Worm (Caenorhabditis elegans): ENCODE data around the gene C07G1.7.

Gene C07G1.7

DNA sequence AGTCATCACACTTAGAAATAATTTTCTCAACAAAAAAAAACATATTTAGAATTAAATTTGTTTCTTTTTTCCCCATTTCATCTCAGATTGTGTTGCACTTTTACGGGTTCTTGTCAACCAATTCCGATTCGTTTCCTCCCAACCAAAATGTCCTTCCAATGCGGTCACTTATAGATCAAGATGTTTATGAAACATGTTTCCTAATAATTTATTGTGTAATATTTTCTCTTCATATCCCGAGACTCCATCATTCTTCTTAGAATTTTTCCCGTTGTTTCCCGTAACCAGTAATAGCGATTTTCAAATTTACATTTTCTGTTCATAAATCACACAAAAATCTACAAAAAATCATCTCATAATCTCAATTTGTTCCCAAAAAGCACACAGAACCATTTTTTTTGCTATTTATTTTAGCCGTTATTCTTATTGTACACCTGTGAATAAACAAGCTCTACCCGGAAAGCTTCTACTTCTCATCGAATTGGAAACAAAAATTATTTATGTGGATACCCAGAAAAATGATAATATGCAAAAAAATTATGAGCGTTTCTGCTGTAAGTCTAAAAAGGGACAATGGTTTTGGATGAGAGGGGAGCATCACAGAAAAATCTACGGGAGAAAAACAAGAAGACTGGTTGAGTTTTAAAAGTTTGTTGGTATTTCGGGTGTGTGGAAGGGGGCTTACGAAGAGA, 23.1 kb downstream of the C07G1.7 start (continued):
- TF ChIP-seq him-1 (tag; optimal IDR thresholded peaks at IDR 0.05) (peak; percentile 100), B0019.2 (GFP tag; conservative IDR thresholded peaks at IDR 0.05) (no peak), F33H1.4 (GFP tag; IDR thresholded peaks at IDR 0.05) (no peak), F52B5.7 (tag; optimal IDR thresholded peaks at IDR 0.05) (no peak), ZK185.1 (tag; optimal IDR thresholded peaks at IDR 0.05; ENCODE audit: poor library complexity, severe bottlenecking) (no peak), aptf-2 (GFP tag; conservative IDR thresholded peaks at IDR 0.05) (no peak), T07F8.4 (tag; optimal IDR thresholded peaks at IDR 0.05) (no peak), D2030.7 (GFP tag; IDR thresholded peaks at IDR 0.05) (no peak), let-607 (tag; optimal IDR thresholded peaks at IDR 0.05) (no peak), mxl-1 (tag; optimal IDR thresholded peaks at IDR 0.05) (no peak), madf-6 (GFP tag; IDR thresholded peaks at IDR 0.05) (no peak), F57C9.4 (tag; optimal IDR thresholded peaks at IDR 0.05) (no peak), mel-28 (tag; optimal IDR thresholded peaks at IDR 0.05; ENCODE audit: borderline replicate concordance) (no peak), efl-1 (GFP tag; optimal IDR thresholded peaks at IDR 0.05) (no peak), dpl-1 (GFP tag; optimal IDR thresholded peaks at IDR 0.05) (no peak), ceh-79 (tag; optimal IDR thresholded peaks at IDR 0.05) (peak; percentile 60), Y95B8A.8 (GFP tag; IDR thresholded peaks at IDR 0.05) (no peak), hrde-1 (tag; optimal IDR thresholded peaks at IDR 0.05; ENCODE audit: borderline replicate concordance) (peak; percentile 65), F55B11.4 (tag; optimal IDR thresholded peaks at IDR 0.05; ENCODE audit: borderline replicate concordance, insufficient read depth) (no peak), hmg-1.2 (GFP tag; IDR thresholded peaks at IDR 0.05) (peak; percentile 17; the same call in 1 of the 2 replicates), ztf-25 (GFP tag; IDR thresholded peaks at IDR 0.05) (no peak), nfyb-1 (GFP tag; IDR thresholded peaks at IDR 0.05) (no peak), ama-1 (optimal IDR thresholded peaks at IDR 0.05) (no peak), ama-1 (GFP tag; optimal IDR thresholded peaks at IDR 0.05) (peak in 1 of 2 experiments; percentile 74), lin-40 (tag; optimal IDR thresholded peaks at IDR 0.05) (no peak), F57A8.1 (GFP tag; optimal IDR thresholded peaks at IDR 0.05) (no peak), nhr-27 (tag; optimal IDR thresholded peaks at IDR 0.05) (no peak), Y79H2A.3 (GFP tag; conservative IDR thresholded peaks at IDR 0.05) (peak; percentile 32; the same call in 1 of the 2 replicates), ztf-18 (tag; optimal IDR thresholded peaks at IDR 0.05) (no peak), nhr-80 (tag; optimal IDR thresholded peaks at IDR 0.05) (no peak), snpc-3.4 (tag; optimal IDR thresholded peaks at IDR 0.05) (no peak), tbp1 (GFP tag; optimal IDR thresholded peaks at IDR 0.05) (no peak), B0035.1 (tag; optimal IDR thresholded peaks at IDR 0.05) (no peak), C17E4.6 (GFP tag; IDR thresholded peaks at IDR 0.05) (no peak), mes-4 (tag; optimal IDR thresholded peaks at IDR 0.05) (no peak), Y67H2A.10 (GFP tag; conservative IDR thresholded peaks at IDR 0.05) (no peak), athp-1 (tag; optimal IDR thresholded peaks at IDR 0.05) (peak; percentile 31), egrh-3 (GFP tag; IDR thresholded peaks at IDR 0.05) (no peak), B0261.1 (tag; optimal IDR thresholded peaks at IDR 0.05) (no peak), rec-8 (tag; optimal IDR thresholded peaks at IDR 0.05) (no peak), ztf-26 (tag; optimal IDR thresholded peaks at IDR 0.05) (no peak), F37B4.10 (GFP tag; IDR thresholded peaks at IDR 0.05) (no peak), chd-7 (tag; optimal IDR thresholded peaks at IDR 0.05) (no peak), sptf-2 (GFP tag; optimal IDR thresholded peaks at IDR 0.05) (no peak), cebp-1 (GFP tag; IDR thresholded peaks at IDR 0.05) (no peak), cebp-1 (tag; optimal IDR thresholded peaks at IDR 0.05) (peak; percentile 21), tlf-1 (GFP tag; optimal IDR thresholded peaks at IDR 0.05) (peak; percentile 4), sdz-38 (tag; optimal IDR thresholded peaks at IDR 0.05) (no peak)
